Fruit fly (Drosophila melanogaster): ENCODE data around the gene Gba1a.

Gba1a gene

dm6 chr3R:23733771-23734170 lies 33.4 kb downstream of the Gba1a start:
- TF ChIP-seq noc (tag; optimal IDR thresholded peaks at IDR 0.05), result no peak

dm6 chr3R:23734573-23735404 lies 34.4 kb downstream of the Gba1a start:
- no peak for TF ChIP-seq noc (tag; optimal IDR thresholded peaks at IDR 0.05)

dm6 chr3R:23735648-23736047 lies 35.2 kb downstream of the Gba1a start:
- no peak for TF ChIP-seq noc (tag; optimal IDR thresholded peaks at IDR 0.05)

dm6 chr3R:23736365-23736764 lies 35.9 kb downstream of the Gba1a start:
- no peak for TF ChIP-seq noc (tag; optimal IDR thresholded peaks at IDR 0.05)

- TF ChIP-seq noc (tag; optimal IDR thresholded peaks at IDR 0.05), result no peak
Measured at dm6 chr3R:23737676-23738574, 37.5 kb downstream of the Gba1a start.

dm6 chr3R:23740968-23741367 lies 40.5 kb downstream of the Gba1a start:
- no peak for TF ChIP-seq noc (tag; optimal IDR thresholded peaks at IDR 0.05)

dm6 chr3R:23747446-23747845 lies 47.0 kb downstream of the Gba1a start:
- no peak for TF ChIP-seq noc (tag; optimal IDR thresholded peaks at IDR 0.05)

Measured in whole organism, larva.